Fruit fly (Drosophila melanogaster) whole organism, embryonic: ENCODE measurements around the gene Enoph.

Experiments
- Asciz ChIP-seq: fragments of 200-800 bp; sonication (Bioruptor generic); optimal IDR thresholded peaks from 2 replicates; lab custom pipeline; 2017; ENCODE audit warnings: missing biosample characterization, mild to moderate bottlenecking, missing genetic modification characterization, missing genetic modification reagents
- Awh ChIP-seq: fragments of 200-800 bp; sonication (Bioruptor generic); IDR thresholded peaks from 2 replicates; pipeline ENCODE4, ENCODE4 v1.3.6; 2022; ENCODE audit warnings: missing biosample characterization, missing genetic modification characterization
- BtbVII ChIP-seq: fragments of 200-800 bp; sonication (Bioruptor generic); optimal IDR thresholded peaks from 3 replicates; lab custom pipeline; 2017; ENCODE audit warnings: missing biosample characterization, mild to moderate bottlenecking, missing genetic modification characterization
- C15 ChIP-seq: fragments of 200-800 bp; sonication (Bioruptor generic); IDR thresholded peaks from 3 replicates; pipeline ENCODE4 v1.3.6; 2022; ENCODE audit warnings: missing biosample characterization, missing genetic modification characterization
- CG1024 ChIP-seq: fragments of 200-800 bp; sonication (Bioruptor generic); IDR thresholded peaks from 2 replicates; pipeline ENCODE4 v1.3.6; 2022; ENCODE audit warnings: missing biosample characterization, missing genetic modification characterization
- CG11456 ChIP-seq: fragments of 200-800 bp; sonication (Bioruptor generic); IDR thresholded peaks from 3 replicates; pipeline ENCODE4 v1.3.6; 2022; ENCODE audit warnings: missing biosample characterization, missing genetic modification characterization
- CG12769 ChIP-seq: fragments of 200-800 bp; sonication (Bioruptor generic); optimal IDR thresholded peaks from 2 replicates; lab custom pipeline; 2019; ENCODE audit warnings: missing biosample characterization, mild to moderate bottlenecking, missing genetic modification characterization, moderate library complexity
- CG13287 ChIP-seq: fragments of 200-800 bp; sonication (Bioruptor generic); IDR thresholded peaks from 2 replicates; pipeline ENCODE4 v1.3.6; 2022; ENCODE audit warnings: missing biosample characterization, missing genetic modification characterization; ENCODE audit not compliant: partially characterized antibody
- CG17568 ChIP-seq: fragments of 200-800 bp; sonication (Bioruptor generic); optimal IDR thresholded peaks from 2 replicates; lab custom pipeline; 2018; ENCODE audit warnings: missing biosample characterization, mild to moderate bottlenecking, missing genetic modification characterization, moderate library complexity
- CG17802 ChIP-seq: fragments of 200-800 bp; sonication (Bioruptor generic); optimal IDR thresholded peaks from 2 replicates; lab custom pipeline; 2018; ENCODE audit warnings: missing biosample characterization, mild to moderate bottlenecking, missing genetic modification characterization, moderate library complexity
- CG2889 ChIP-seq: fragments of 200-800 bp; sonication (Bioruptor generic); IDR thresholded peaks from 3 replicates; pipeline ENCODE4 v1.3.6; 2022; ENCODE audit warnings: missing biosample characterization, missing genetic modification characterization
- CG31224 ChIP-seq: fragments of 200-800 bp; sonication (Bioruptor generic); IDR thresholded peaks from 2 replicates; pipeline ENCODE4 v1.3.6; 2022; ENCODE audit warnings: missing biosample characterization, missing genetic modification characterization
- CG31365 ChIP-seq: fragments of 200-800 bp; sonication (Bioruptor generic); optimal IDR thresholded peaks from 2 replicates; lab custom pipeline; 2018; ENCODE audit warnings: missing biosample characterization, mild to moderate bottlenecking, missing genetic modification characterization
- CG34224 ChIP-seq: fragments of 200-800 bp; sonication (Bioruptor generic); IDR thresholded peaks from 3 replicates; pipeline ENCODE4 v1.3.6; 2022; ENCODE audit warnings: missing biosample characterization, missing genetic modification characterization; ENCODE audit not compliant: partially characterized antibody
- CG34376 ChIP-seq: fragments of 200-800 bp; sonication (Bioruptor generic); optimal IDR thresholded peaks from 2 replicates; lab custom pipeline; 2018; ENCODE audit warnings: missing biosample characterization, mild to moderate bottlenecking, missing genetic modification characterization
- CG3838 ChIP-seq: fragments of 200-800 bp; sonication (Bioruptor generic); optimal IDR thresholded peaks from 3 replicates; lab custom pipeline; 2016; ENCODE audit warnings: missing biosample characterization, missing genetic modification characterization
- CG4282 ChIP-seq: fragments of 200-800 bp; sonication (Bioruptor generic); optimal IDR thresholded peaks from 2 replicates; lab custom pipeline; 2016; ENCODE audit warnings: missing biosample characterization, missing genetic modification characterization
- CG4360 ChIP-seq: fragments of 200-800 bp; sonication (Bioruptor generic); IDR thresholded peaks from 2 replicates; pipeline ENCODE4 v1.3.6; 2022; ENCODE audit warnings: missing biosample characterization, missing genetic modification characterization
- CG4404 ChIP-seq: fragments of 200-800 bp; sonication (Bioruptor generic); IDR thresholded peaks from 2 replicates; pipeline ENCODE4 v1.3.6; 2022; ENCODE audit warnings: missing biosample characterization, missing genetic modification characterization
- CG5245 ChIP-seq: fragments of 200-800 bp; sonication (Bioruptor generic); optimal IDR thresholded peaks from 3 replicates; lab custom pipeline; 2016; ENCODE audit warnings: missing biosample characterization, missing genetic modification characterization
- CG6175 ChIP-seq: fragments of 200-800 bp; sonication (Bioruptor generic); IDR thresholded peaks from 3 replicates; pipeline ENCODE4 v1.3.6; 2022; ENCODE audit warnings: missing biosample characterization, missing genetic modification characterization
- CG6791 ChIP-seq: fragments of 200-800 bp; sonication (Bioruptor generic); IDR thresholded peaks from 3 replicates; pipeline ENCODE4 v1.3.6; 2022; ENCODE audit warnings: missing biosample characterization, missing genetic modification characterization; ENCODE audit not compliant: partially characterized antibody
- CrebB ChIP-seq: fragments of 200-800 bp; sonication (Bioruptor generic); optimal IDR thresholded peaks from 3 replicates; lab custom pipeline; 2018; ENCODE audit warnings: missing biosample characterization, mild to moderate bottlenecking, missing genetic modification characterization
- Fer3 ChIP-seq: fragments of 200-800 bp; sonication (Bioruptor generic); optimal IDR thresholded peaks from 2 replicates; lab custom pipeline; 2018; ENCODE audit warnings: missing biosample characterization, mild to moderate bottlenecking, missing genetic modification characterization, moderate library complexity
- Hr51 ChIP-seq, 2 experiments: fragments of 200-800 bp; sonication (Bioruptor generic); optimal IDR thresholded peaks; 2 replicates in 1 of 2; 3 replicates in 1 of 2; lab custom pipeline; 2016 to 2018; ENCODE audit warnings: missing biosample characterization in 2 of 2, missing genetic modification characterization in 2 of 2, mild to moderate bottlenecking in 1 of 2, moderate library complexity in 1 of 2
- Ptx1 ChIP-seq: fragments of 200-800 bp; sonication (Bioruptor generic); IDR thresholded peaks from 2 replicates; pipeline ENCODE4 v1.3.6; 2022; ENCODE audit warnings: missing biosample characterization, missing genetic modification characterization
- Rx ChIP-seq: fragments of 200-800 bp; sonication (Bioruptor generic); IDR thresholded peaks from 2 replicates; pipeline ENCODE4 v1.3.6; 2022; ENCODE audit warnings: missing biosample characterization, missing genetic modification characterization
- Tbp ChIP-seq: fragments of >200 bp; optimal IDR thresholded peaks from 2 replicates; lab custom pipeline; 2018; ENCODE audit warnings: missing biosample characterization, missing genetic modification characterization
- Xrp1 ChIP-seq: fragments of 200-800 bp; sonication (Bioruptor generic); IDR thresholded peaks from 2 replicates; pipeline ENCODE4 v1.3.6; 2022; ENCODE audit warnings: missing biosample characterization, missing genetic modification characterization
- aop ChIP-seq: fragments of 200-800 bp; sonication (Bioruptor generic); IDR thresholded peaks from 2 replicates; pipeline ENCODE4 v1.3.6; 2022; ENCODE audit warnings: missing biosample characterization, missing genetic modification characterization
- ato ChIP-seq: fragments of 200-800 bp; sonication (Bioruptor generic); IDR thresholded peaks from 2 replicates; pipeline ENCODE4 v1.3.6; 2022; ENCODE audit warnings: missing biosample characterization, missing genetic modification characterization; ENCODE audit not compliant: partially characterized antibody
- bowl ChIP-seq: fragments of 200-800 bp; sonication (Bioruptor generic); IDR thresholded peaks from 2 replicates; pipeline ENCODE4 v1.3.6; 2022; ENCODE audit warnings: missing biosample characterization, missing genetic modification characterization
- cg ChIP-seq: fragments of 200-800 bp; sonication (Bioruptor generic); optimal IDR thresholded peaks from 3 replicates; lab custom pipeline; 2019; ENCODE audit warnings: missing biosample characterization, mild to moderate bottlenecking, missing genetic modification characterization, moderate library complexity
- dm ChIP-seq: fragments of 200-800 bp; sonication (Bioruptor generic); optimal IDR thresholded peaks from 3 replicates; lab custom pipeline; 2016; ENCODE audit warnings: missing biosample characterization, missing genetic modification characterization
- exex ChIP-seq: fragments of 200-800 bp; sonication (Bioruptor generic); optimal IDR thresholded peaks from 4 replicates; lab custom pipeline; 2018; ENCODE audit warnings: missing biosample characterization, mild to moderate bottlenecking, missing genetic modification characterization, moderate library complexity
- fd64A ChIP-seq: fragments of 200-800 bp; sonication (Bioruptor generic); optimal IDR thresholded peaks from 3 replicates; lab custom pipeline; 2018; ENCODE audit warnings: missing biosample characterization, mild to moderate bottlenecking, missing genetic modification characterization
- fru ChIP-seq: fragments of >200 bp; optimal IDR thresholded peaks from 2 replicates; lab custom pipeline; 2017
- jing ChIP-seq: fragments of 200-800 bp; sonication (Bioruptor generic); optimal IDR thresholded peaks from 2 replicates; lab custom pipeline; 2018; ENCODE audit warnings: missing biosample characterization, mild to moderate bottlenecking, missing genetic modification characterization
- pho ChIP-seq: fragments of 200-800 bp; sonication (Bioruptor generic); optimal IDR thresholded peaks from 2 replicates; lab custom pipeline; 2016; ENCODE audit warnings: missing biosample characterization, missing genetic modification characterization
- rib ChIP-seq: fragments of 200-800 bp; sonication (Bioruptor generic); IDR thresholded peaks from 2 replicates; pipeline ENCODE4 v1.3.6; 2022; ENCODE audit warnings: missing biosample characterization, missing genetic modification characterization
- run ChIP-seq: fragments of 200-800 bp; sonication (Bioruptor generic); optimal IDR thresholded peaks from 3 replicates; lab custom pipeline; 2018; ENCODE audit warnings: missing biosample characterization, mild to moderate bottlenecking, missing genetic modification characterization
- salm ChIP-seq: fragments of 200-800 bp; sonication (Bioruptor generic); optimal IDR thresholded peaks from 2 replicates; lab custom pipeline; 2018; ENCODE audit warnings: missing biosample characterization, mild to moderate bottlenecking, missing genetic modification characterization
- sc ChIP-seq, 3 experiments: fragments of >200 bp in 2 of 3; fragments of 200-800 bp in 1 of 3; sonication (Bioruptor generic) in 1 of 3; optimal IDR thresholded peaks; 2 replicates in 2 of 3; 3 replicates in 1 of 3; lab custom pipeline; 2017; ENCODE audit warnings: mild to moderate bottlenecking in 1 of 3, missing biosample characterization in 1 of 3, missing genetic modification characterization in 1 of 3, missing genetic modification reagents in 1 of 3
- slp2 ChIP-seq: fragments of 200-800 bp; sonication (Bioruptor generic); optimal IDR thresholded peaks from 2 replicates; lab custom pipeline; 2016; ENCODE audit warnings: missing biosample characterization, missing genetic modification characterization
- sna ChIP-seq: fragments of 200-800 bp; sonication (Bioruptor generic); IDR thresholded peaks from 2 replicates; pipeline ENCODE4 v1.3.6; 2022; ENCODE audit warnings: missing biosample characterization, missing genetic modification characterization; ENCODE audit not compliant: partially characterized antibody
- tna ChIP-seq: fragments of 200-800 bp; sonication (Bioruptor generic); IDR thresholded peaks from 2 replicates; pipeline ENCODE4 v1.3.6; 2022; ENCODE audit warnings: missing biosample characterization, missing genetic modification characterization; ENCODE audit not compliant: partially characterized antibody
- wek ChIP-seq: fragments of 200-800 bp; sonication (Bioruptor generic); optimal IDR thresholded peaks from 3 replicates; lab custom pipeline; 2018; ENCODE audit warnings: missing biosample characterization, mild to moderate bottlenecking, missing genetic modification characterization, moderate library complexity
- zen ChIP-seq: fragments of 200-800 bp; sonication (Bioruptor generic); optimal IDR thresholded peaks from 3 replicates; lab custom pipeline; 2018; ENCODE audit warnings: missing biosample characterization, mild to moderate bottlenecking, missing genetic modification characterization, moderate library complexity

The Enoph gene

DNA sequence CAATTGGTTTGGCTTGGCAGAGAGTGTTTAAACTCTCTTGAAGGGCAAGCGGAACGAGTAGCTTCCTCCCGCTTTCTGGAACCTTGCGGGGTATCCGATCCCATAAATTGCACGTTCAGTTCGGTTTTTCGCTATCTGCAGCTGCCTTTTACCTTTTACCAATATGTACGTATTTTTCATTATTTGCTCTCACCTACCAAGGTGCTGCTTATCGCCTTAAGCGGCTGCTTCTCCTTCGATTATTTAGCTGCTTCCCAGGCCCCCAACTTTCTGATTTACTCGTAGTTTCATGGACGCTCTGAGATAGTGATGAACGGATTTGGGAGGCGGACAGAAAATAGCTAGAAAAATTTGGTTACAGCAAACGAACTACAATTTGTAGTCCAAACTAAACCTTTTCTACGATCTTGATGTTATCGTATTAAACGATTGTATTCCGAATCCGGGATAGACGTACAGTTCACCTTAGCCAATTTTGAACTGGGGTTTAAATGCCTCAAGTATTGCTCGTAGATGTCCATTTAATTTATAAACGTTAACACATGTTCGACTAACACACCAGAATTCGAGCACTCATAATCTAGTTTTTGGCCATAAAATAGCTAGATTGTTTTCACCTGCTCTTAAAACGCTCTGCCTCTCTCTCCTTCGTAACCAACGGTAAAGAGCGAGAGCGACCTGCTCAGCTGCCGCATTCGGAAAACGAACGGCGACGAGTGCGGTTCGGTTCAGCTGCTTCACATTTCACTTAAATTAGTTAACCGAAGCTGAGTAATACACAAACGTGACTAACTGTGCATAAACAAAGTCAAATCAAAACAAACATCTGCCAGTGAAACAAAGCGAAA, 8.0 kb upstream of the Enoph start (continued):
- TF ChIP-seq fru (lab: Kevin White, UChicago) (no peak), CG2889 (GFP tag; lab: Robert Waterston, UW) (no peak), CG4360 (GFP tag; lab: Robert Waterston, UW) (0 out of 2 replicates have a peak, but pooled peaks have one; percentile 17), pho (GFP tag; lab: Kevin White, UChicago) (peak; percentile 33), salm (tag; lab: Kevin White, UChicago) (no peak), cg (peak; percentile 20), CG34376 (GFP tag; lab: Kevin White, UChicago) (peak; percentile 54), Rx (GFP tag; lab: Robert Waterston, UW) (0 out of 2 replicates have a peak, but pooled peaks have one; percentile 2), Hr51 (GFP tag; optimal IDR thresholded peaks at IDR 0.05; lab: Kevin White, UChicago) (peak in 1 of 2 experiments; percentile 48), zen (tag; lab: Kevin White, UChicago) (no peak), Fer3 (tag; lab: Kevin White, UChicago) (peak; percentile 20), exex (tag; lab: Kevin White, UChicago) (peak; percentile 5), bowl (no peak), Asciz (GFP tag; lab: Kevin White, UChicago) (peak; percentile 2), CG17568 (GFP tag; lab: Kevin White, UChicago) (peak; percentile 40), wek (no peak), dm (GFP tag; lab: Kevin White, UChicago) (no peak), ato (GFP tag; lab: Robert Waterston, UW) (no peak), CG31365 (tag; lab: Kevin White, UChicago) (no peak), C15 (no peak), tna (GFP tag; lab: Robert Waterston, UW) (0 out of 2 replicates have a peak, but pooled peaks have one; percentile 34), CG1024 (GFP tag; lab: Robert Waterston, UW) (no peak), jing (GFP tag; lab: Kevin White, UChicago) (no peak), CG5245 (no peak), CG4404 (GFP tag; lab: Robert Waterston, UW) (no peak), sna (GFP tag; lab: Robert Waterston, UW) (no peak; the same call in 1 of the 2 replicates), CG17802 (tag; lab: Kevin White, UChicago) (no peak), CrebB (tag; lab: Kevin White, UChicago) (no peak), CG31224 (GFP tag; lab: Robert Waterston, UW) (no peak), slp2 (peak; percentile 24), CG6175 (no peak), CG6791 (GFP tag; lab: Robert Waterston, UW) (0 out of 3 replicates have a peak, but pooled peaks have one; percentile 7), fd64A (GFP tag; lab: Kevin White, UChicago) (no peak), rib (no peak), run (tag; lab: Kevin White, UChicago) (no peak), CG12769 (peak; percentile 28), CG34224 (GFP tag; lab: Robert Waterston, UW) (0 out of 3 replicates have a peak, but pooled peaks have one; percentile 32), Ptx1 (GFP tag; lab: Robert Waterston, UW) (no peak), CG4282 (GFP tag; lab: Kevin White, UChicago) (no peak), aop (no peak), Xrp1 (no peak; the same call in 1 of the 2 replicates), BtbVII (peak; percentile 59), Awh (GFP tag; lab: Robert Waterston, UW) (no peak), Tbp (no peak), sc (optimal IDR thresholded peaks at IDR 0.05; lab: Kevin White, UChicago) (no peak), sc (GFP tag; optimal IDR thresholded peaks at IDR 0.05; lab: Kevin White, UChicago) (peak; percentile 1), CG13287 (GFP tag; lab: Robert Waterston, UW) (peak; percentile 26; the same call in 1 of the 2 replicates), CG3838 (GFP tag; lab: Kevin White, UChicago) (no peak), CG11456 (GFP tag; lab: Robert Waterston, UW) (no peak)
